Fruit fly (Drosophila melanogaster): ENCODE data around the gene Mst87F.
A peak's percentile ranks its signal among the peaks of the same experiment; 100 is the strongest.

DNA sequence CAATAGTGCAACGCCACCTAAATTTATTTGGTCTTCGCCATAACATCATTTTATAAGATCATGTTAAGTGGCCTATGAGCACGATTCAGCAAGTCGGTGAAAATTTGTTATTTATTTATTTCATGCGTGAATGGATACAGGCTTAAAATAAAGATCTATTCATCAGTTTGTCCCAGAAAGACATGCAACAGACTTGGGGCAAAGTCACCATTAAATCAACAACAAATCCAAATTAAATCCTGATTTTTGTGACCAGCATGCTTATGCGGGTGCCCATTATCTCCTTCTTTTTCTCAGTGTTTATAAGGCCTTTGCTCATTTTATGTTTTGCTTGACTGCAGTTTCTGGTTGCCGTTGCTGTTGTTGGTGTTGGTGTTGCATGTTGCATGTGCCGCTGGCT lies 19.9 kb downstream of the Mst87F start:
- TF ChIP-seq CG4496 (GFP tag; IDR thresholded peaks at IDR 0.05) (0 out of 3 replicates have a peak, but pooled peaks have one; percentile 5), Snoo (tag; optimal IDR thresholded peaks at IDR 0.05) (peak; percentile 17), CG15710 (tag; optimal IDR thresholded peaks at IDR 0.05) (peak; percentile 37), EcR (GFP tag; optimal IDR thresholded peaks at IDR 0.05) (no peak), rn (GFP tag; IDR thresholded peaks at IDR 0.05) (0 out of 2 replicates have a peak, but pooled peaks have one; percentile 15), CG32121 (GFP tag; IDR thresholded peaks at IDR 0.05) (no peak)
